ENCODE assay signal across 2 worm cellular contexts in the genomic region with DNA sequence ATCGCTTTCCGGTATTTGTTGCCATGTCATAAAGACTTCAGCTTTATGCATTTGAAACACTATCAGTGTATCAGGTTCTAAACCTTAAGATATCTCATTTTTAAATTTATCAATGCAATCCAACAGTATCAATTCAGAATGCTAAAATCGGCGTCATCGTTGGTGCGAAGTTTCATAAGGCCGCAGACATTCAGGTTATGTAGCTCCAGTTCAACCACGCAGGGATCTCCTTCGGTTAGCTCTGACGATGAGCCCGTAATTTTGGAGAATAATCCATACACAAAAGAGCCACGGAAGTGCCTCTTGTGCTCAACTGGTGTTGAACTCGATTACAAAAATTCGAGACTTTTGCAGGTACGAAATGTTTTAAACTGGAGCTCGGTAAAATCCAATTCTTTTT.
TF ChIP-seq lines count a peak whose summit lies in the region.

A gene (plus strand): TSS at position 138 of the 400 bp plus-strand sequence.

TF ChIP-seq in whole organism, L4 larva, 104 proteins besides CTCF, POLR2A, EP300 and RAD21:
- TF ChIP-seq daf-19 (GFP tag; conservative IDR thresholded peaks at IDR 0.05; lab: Robert Waterston, UW), result no peak
- TF ChIP-seq zfp-3 (GFP tag; conservative IDR thresholded peaks at IDR 0.05; lab: Robert Waterston, UW), result no peak
- peak; percentile 53 for TF ChIP-seq lin-38 (GFP tag; IDR thresholded peaks at IDR 0.05; lab: Robert Waterston, UW)
- TF ChIP-seq egl-27 (tag; optimal IDR thresholded peaks at IDR 0.05; lab: Kevin White, UChicago), result no peak
- no peak for TF ChIP-seq mdl-1 (tag; optimal IDR thresholded peaks at IDR 0.05; lab: Kevin White, UChicago)

TF ChIP-seq in whole organism, young adult, 124 proteins besides CTCF, POLR2A, EP300 and RAD21:
- TF ChIP-seq madf-6 (GFP tag; IDR thresholded peaks at IDR 0.05; lab: Robert Waterston, UW) (peak; percentile 47), hsf-1 (GFP tag; IDR thresholded peaks at IDR 0.05; lab: Robert Waterston, UW) (0 out of 2 replicates have a peak, but pooled peaks have one; percentile 27), repo-1 (tag; optimal IDR thresholded peaks at IDR 0.05; lab: Kevin White, UChicago) (peak; percentile 36), ztf-26 (tag; optimal IDR thresholded peaks at IDR 0.05; lab: Kevin White, UChicago) (no peak), ekl-4 (GFP tag; IDR thresholded peaks at IDR 0.05; lab: Robert Waterston, UW) (peak; percentile 56), hmg-20 (GFP tag; IDR thresholded peaks at IDR 0.05; lab: Robert Waterston, UW) (0 out of 2 replicates have a peak, but pooled peaks have one; percentile 3), bed-2 (GFP tag; IDR thresholded peaks at IDR 0.05; lab: Robert Waterston, UW) (no peak), nhr-90 (tag; optimal IDR thresholded peaks at IDR 0.05; lab: Kevin White, UChicago) (no peak), athp-1 (tag; optimal IDR thresholded peaks at IDR 0.05; lab: Kevin White, UChicago) (peak; percentile 22), hmg-1.2 (GFP tag; IDR thresholded peaks at IDR 0.05; lab: Robert Waterston, UW) (0 out of 2 replicates have a peak, but pooled peaks have one; percentile 15), madf-3 (GFP tag; IDR thresholded peaks at IDR 0.05; lab: Robert Waterston, UW) (0 out of 2 replicates have a peak, but pooled peaks have one; percentile 7), mcd-1 (GFP tag; IDR thresholded peaks at IDR 0.05; lab: Robert Waterston, UW) (0 out of 2 replicates have a peak, but pooled peaks have one; percentile 30)
